Worm (Caenorhabditis elegans): ENCODE results near the gene irld-67.

The irld-67 gene

ce11 chrII:2958308-2958707, 24.1 kb upstream of the irld-67 start, which contains the start of gene srw-60:
Gene srw-60 (plus strand): TSS chrII:2958608.
- no peak for TF ChIP-seq nhr-11 (tag; optimal IDR thresholded peaks at IDR 0.05)

- TF ChIP-seq unc-55 (GFP tag; optimal IDR thresholded peaks at IDR 0.05) (no peak), ceh-16 (tag; optimal IDR thresholded peaks at IDR 0.05) (no peak), sem-4 (tag; optimal IDR thresholded peaks at IDR 0.05) (no peak), nhr-77 (tag; optimal IDR thresholded peaks at IDR 0.05) (no peak), snpc-4 (tag; optimal IDR thresholded peaks at IDR 0.05) (no peak), nhr-25 (tag; optimal IDR thresholded peaks at IDR 0.05) (no peak), F13H6.1 (tag; optimal IDR thresholded peaks at IDR 0.05) (no peak), fos-1 (tag; optimal IDR thresholded peaks at IDR 0.05) (no peak), ztf-4 (tag; optimal IDR thresholded peaks at IDR 0.05) (no peak), zag-1 (tag; optimal IDR thresholded peaks at IDR 0.05) (no peak), gmeb-1 (tag; optimal IDR thresholded peaks at IDR 0.05) (no peak), ztf-11 (tag; optimal IDR thresholded peaks at IDR 0.05) (no peak), ceh-82 (tag; optimal IDR thresholded peaks at IDR 0.05) (no peak), nhr-129 (tag; optimal IDR thresholded peaks at IDR 0.05) (no peak), unc-62 (GFP tag; optimal IDR thresholded peaks at IDR 0.05) (no peak), lin-13 (GFP tag; optimal IDR thresholded peaks at IDR 0.05) (no peak)
Measured at ce11 chrII:2955656-2956115, 21.4 kb upstream of the irld-67 start, which contains the start of gene irld-48. Gene irld-48 (plus strand): TSS chrII:2956065.

- no peak for TF ChIP-seq ztf-1 (GFP tag; conservative IDR thresholded peaks at IDR 0.05)
- no peak for TF ChIP-seq elt-3 (tag; optimal IDR thresholded peaks at IDR 0.05)
- TF ChIP-seq nhr-12 (tag; optimal IDR thresholded peaks at IDR 0.05) = no peak
- no peak for TF ChIP-seq lin-39 (tag; optimal IDR thresholded peaks at IDR 0.05)
- no peak for TF ChIP-seq sma-9 (GFP tag; optimal IDR thresholded peaks at IDR 0.05)
- no peak for TF ChIP-seq sma-9 (tag; optimal IDR thresholded peaks at IDR 0.05)
- TF ChIP-seq peb-1 (tag; optimal IDR thresholded peaks at IDR 0.05) = no peak
- TF ChIP-seq nhr-237 (tag; optimal IDR thresholded peaks at IDR 0.05) = no peak
- no peak for TF ChIP-seq snpc-4 (tag; optimal IDR thresholded peaks at IDR 0.05)
- no peak for TF ChIP-seq blmp-1 (tag; optimal IDR thresholded peaks at IDR 0.05; ENCODE audit: insufficient read depth)
- no peak for TF ChIP-seq nhr-25 (tag; optimal IDR thresholded peaks at IDR 0.05)
- TF ChIP-seq nhr-6 (tag; optimal IDR thresholded peaks at IDR 0.05) = no peak
- TF ChIP-seq nhr-129 (tag; optimal IDR thresholded peaks at IDR 0.05) = no peak
- no peak for TF ChIP-seq lsy-2 (tag; optimal IDR thresholded peaks at IDR 0.05)
Measured at ce11 chrII:2952629-2953028, 18.4 kb upstream of the irld-67 start, which contains the start of gene irld-51. Gene irld-51 (minus strand): TSS chrII:2952729.

- TF ChIP-seq R02D3.7 (tag; optimal IDR thresholded peaks at IDR 0.05) = no peak
- no peak for TF ChIP-seq zag-1 (tag; optimal IDR thresholded peaks at IDR 0.05)
- TF ChIP-seq nhr-77 (tag; optimal IDR thresholded peaks at IDR 0.05) = no peak
- TF ChIP-seq lin-11 (tag; optimal IDR thresholded peaks at IDR 0.05) = no peak
- TF ChIP-seq nhr-23 (tag; optimal IDR thresholded peaks at IDR 0.05) = no peak
- TF ChIP-seq nhr-11 (tag; optimal IDR thresholded peaks at IDR 0.05) = no peak
- no peak for TF ChIP-seq C34F6.9 (tag; optimal IDR thresholded peaks at IDR 0.05)
- no peak for TF ChIP-seq mab-5 (tag; optimal IDR thresholded peaks at IDR 0.05)
- no peak for TF ChIP-seq elt-1 (tag; optimal IDR thresholded peaks at IDR 0.05)
- TF ChIP-seq nhr-129 (tag; optimal IDR thresholded peaks at IDR 0.05) = no peak
- TF ChIP-seq fos-1 (tag; optimal IDR thresholded peaks at IDR 0.05) = no peak
- TF ChIP-seq unc-39 (tag; optimal IDR thresholded peaks at IDR 0.05) = no peak
- TF ChIP-seq nhr-25 (tag; optimal IDR thresholded peaks at IDR 0.05) = no peak
Measured at ce11 chrII:2948614-2949013, 14.4 kb upstream of the irld-67 start.

ce11 chrII:2946438-2946837, 12.2 kb upstream of the irld-67 start, which contains the start of gene srw-79:
Gene srw-79 (plus strand): TSS chrII:2946738.
- TF ChIP-seq nhr-129 (tag; optimal IDR thresholded peaks at IDR 0.05) = no peak
- TF ChIP-seq lsy-2 (tag; optimal IDR thresholded peaks at IDR 0.05) = no peak
- no peak for TF ChIP-seq blmp-1 (tag; optimal IDR thresholded peaks at IDR 0.05; ENCODE audit: insufficient read depth)
- TF ChIP-seq nhr-25 (tag; optimal IDR thresholded peaks at IDR 0.05) = no peak
- no peak for TF ChIP-seq nhr-237 (tag; optimal IDR thresholded peaks at IDR 0.05)
- TF ChIP-seq nhr-21 (tag; optimal IDR thresholded peaks at IDR 0.05) = no peak
- TF ChIP-seq snpc-4 (tag; optimal IDR thresholded peaks at IDR 0.05) = no peak
- TF ChIP-seq ztf-4 (tag; optimal IDR thresholded peaks at IDR 0.05) = no peak
- no peak for TF ChIP-seq C34F6.9 (tag; optimal IDR thresholded peaks at IDR 0.05)
- TF ChIP-seq fos-1 (tag; optimal IDR thresholded peaks at IDR 0.05) = no peak

All from whole organism, L2 larva.